Fruit fly (Drosophila melanogaster) whole organism, embryonic: ENCODE measurements around the gene mRpL35.
A peak's percentile ranks its signal among the peaks of the same experiment; 100 is the strongest.

Experiments
- Awh ChIP-seq: fragments of 200-800 bp; sonication (Bioruptor generic); IDR thresholded peaks from 2 replicates; pipeline ENCODE4, ENCODE4 v1.3.6; 2022; ENCODE audit warnings: missing biosample characterization, missing genetic modification characterization
- CG10366 ChIP-seq: fragments of 200-800 bp; sonication (Bioruptor generic); IDR thresholded peaks from 2 replicates; pipeline ENCODE4 v1.3.6; 2022; ENCODE audit warnings: missing biosample characterization, missing genetic modification characterization
- CG10979 ChIP-seq: fragments of 200-800 bp; sonication (Bioruptor generic); optimal IDR thresholded peaks from 2 replicates; lab custom pipeline; 2018; ENCODE audit warnings: missing biosample characterization, mild to moderate bottlenecking, missing genetic modification characterization, moderate library complexity
- CG11085 ChIP-seq: fragments of 200-800 bp; sonication (Bioruptor generic); IDR thresholded peaks from 2 replicates; pipeline ENCODE4 v1.3.6; 2022; ENCODE audit warnings: missing biosample characterization, missing genetic modification characterization
- CG11696 ChIP-seq: fragments of 200-800 bp; sonication (Bioruptor generic); IDR thresholded peaks from 2 replicates; pipeline ENCODE4 v1.3.6; 2022; ENCODE audit warnings: missing biosample characterization, missing genetic modification characterization
- CG12104 ChIP-seq: fragments of 200-800 bp; sonication (Bioruptor generic); optimal IDR thresholded peaks from 3 replicates; lab custom pipeline; 2016; ENCODE audit warnings: missing biosample characterization, missing genetic modification characterization
- CG12659 ChIP-seq: fragments of 200-800 bp; sonication (Bioruptor generic); optimal IDR thresholded peaks from 3 replicates; lab custom pipeline; 2017; ENCODE audit warnings: mild to moderate bottlenecking, missing biosample characterization, missing genetic modification reagents, missing genetic modification characterization
- CG12942 ChIP-seq: fragments of 200-800 bp; sonication (Bioruptor generic); optimal IDR thresholded peaks from 3 replicates; lab custom pipeline; 2016; ENCODE audit warnings: missing biosample characterization, missing genetic modification characterization
- CG14710 ChIP-seq: fragments of 200-800 bp; sonication (Bioruptor generic); optimal IDR thresholded peaks from 3 replicates; lab custom pipeline; 2019; ENCODE audit warnings: missing biosample characterization, mild to moderate bottlenecking, missing genetic modification characterization, moderate library complexity
- CG18011 ChIP-seq: fragments of 200-800 bp; sonication (Bioruptor generic); optimal IDR thresholded peaks from 2 replicates; lab custom pipeline; 2017; ENCODE audit warnings: missing biosample characterization, missing genetic modification characterization, mild to moderate bottlenecking, moderate library complexity, missing genotype
- CG30020 ChIP-seq: fragments of 200-800 bp; optimal IDR thresholded peaks from 2 replicates; lab custom pipeline; 2019; ENCODE audit warnings: missing biosample characterization, mild to moderate bottlenecking, missing genetic modification characterization, moderate library complexity
- CG31365 ChIP-seq: fragments of 200-800 bp; sonication (Bioruptor generic); optimal IDR thresholded peaks from 2 replicates; lab custom pipeline; 2018; ENCODE audit warnings: missing biosample characterization, mild to moderate bottlenecking, missing genetic modification characterization
- CG3407 ChIP-seq: fragments of 200-800 bp; sonication (Bioruptor generic); optimal IDR thresholded peaks from 2 replicates; lab custom pipeline; 2018; ENCODE audit warnings: missing biosample characterization, mild to moderate bottlenecking, missing genetic modification characterization
- CG3726 ChIP-seq: fragments of 200-800 bp; sonication (Bioruptor generic); IDR thresholded peaks from 3 replicates; pipeline ENCODE4, ENCODE4 v1.3.6; 2022; ENCODE audit warnings: missing biosample characterization, missing genetic modification characterization
- CG4328 ChIP-seq: fragments of 200-800 bp; sonication (Bioruptor generic); optimal IDR thresholded peaks from 3 replicates; lab custom pipeline; 2017; ENCODE audit warnings: missing biosample characterization, missing genetic modification reagents, missing genetic modification characterization
- CG6272 ChIP-seq: fragments of 200-800 bp; sonication (Bioruptor generic); IDR thresholded peaks from 2 replicates; pipeline ENCODE4 v1.3.6; 2022; ENCODE audit warnings: missing biosample characterization, missing genetic modification characterization
- CG6791 ChIP-seq: fragments of 200-800 bp; sonication (Bioruptor generic); IDR thresholded peaks from 3 replicates; pipeline ENCODE4 v1.3.6; 2022; ENCODE audit warnings: missing biosample characterization, missing genetic modification characterization; ENCODE audit not compliant: partially characterized antibody
- CG7928 ChIP-seq: fragments of 200-800 bp; sonication (Bioruptor generic); optimal IDR thresholded peaks from 2 replicates; lab custom pipeline; 2017; ENCODE audit warnings: missing biosample characterization, mild to moderate bottlenecking, missing genetic modification characterization
- D19B ChIP-seq: fragments of 200-800 bp; sonication (Bioruptor generic); optimal IDR thresholded peaks from 2 replicates; lab custom pipeline; 2017; ENCODE audit warnings: missing biosample characterization, mild to moderate bottlenecking, missing genetic modification characterization
- Doc2 ChIP-seq: fragments of 200-800 bp; sonication (Bioruptor generic); IDR thresholded peaks from 2 replicates; pipeline ENCODE4 v1.3.6; 2022; ENCODE audit warnings: missing biosample characterization, missing genetic modification characterization
- Dref ChIP-seq: fragments of 200-800 bp; sonication (Bioruptor generic); IDR thresholded peaks from 2 replicates; pipeline ENCODE4 v1.3.6; 2022; ENCODE audit warnings: missing biosample characterization, missing genetic modification characterization
- E2f2 ChIP-seq: fragments of 200-800 bp; sonication (Bioruptor generic); IDR thresholded peaks from 2 replicates; pipeline ENCODE4 v1.3.6; 2022; ENCODE audit warnings: missing biosample characterization, missing genetic modification characterization
- Eip74EF ChIP-seq, 2 experiments: fragments of 200-800 bp in 1 of 2; fragments of >200 bp in 1 of 2; sonication (Bioruptor generic) in 1 of 2; optimal IDR thresholded peaks; 2 replicates each; lab custom pipeline; 2017 to 2019; ENCODE audit warnings: missing biosample characterization in 2 of 2, missing genetic modification characterization in 2 of 2, mild to moderate bottlenecking in 1 of 2, moderate library complexity in 1 of 2
- Ets65A ChIP-seq: fragments of 200-800 bp; sonication (Bioruptor generic); peaks from one replicate; lab custom pipeline; 2016; ENCODE audit warnings: missing biosample characterization, missing genetic modification characterization
- Gsc ChIP-seq: fragments of 200-800 bp; sonication (Bioruptor generic); IDR thresholded peaks from 2 replicates; pipeline ENCODE4 v1.3.6; 2022; ENCODE audit warnings: missing biosample characterization, missing genetic modification characterization
- HLHmδ ChIP-seq: fragments of 200-800 bp; sonication (Bioruptor generic); optimal IDR thresholded peaks from 2 replicates; lab custom pipeline; 2018; ENCODE audit warnings: missing biosample characterization, mild to moderate bottlenecking, missing genetic modification characterization, moderate library complexity
- Hand ChIP-seq: fragments of 200-800 bp; sonication (Bioruptor generic); optimal IDR thresholded peaks from 2 replicates; lab custom pipeline; 2017; ENCODE audit warnings: mild to moderate bottlenecking, missing biosample characterization, missing genetic modification reagents, missing genetic modification characterization
- Max ChIP-seq: fragments of 200-800 bp; sonication (Bioruptor generic); optimal IDR thresholded peaks from 2 replicates; lab custom pipeline; 2016; ENCODE audit warnings: missing biosample characterization, mild to moderate bottlenecking, missing genetic modification characterization
- Nf-YB ChIP-seq: fragments of 200-800 bp; sonication (Bioruptor generic); optimal IDR thresholded peaks from 3 replicates; lab custom pipeline; 2019; ENCODE audit warnings: missing biosample characterization, mild to moderate bottlenecking, missing genetic modification characterization, moderate library complexity
- Poxn ChIP-seq: fragments of 200-800 bp; sonication (Bioruptor generic); IDR thresholded peaks from 2 replicates; pipeline ENCODE4 v1.3.6; 2022; ENCODE audit warnings: missing biosample characterization, missing genetic modification characterization
- Stat92E ChIP-seq, 3 experiments: fragments of >200 bp in 2 of 3; fragments of 200-800 bp in 1 of 3; sonication (Bioruptor generic) in 1 of 3; optimal IDR thresholded peaks; 2 replicates each; lab custom pipeline; 2017 to 2019; ENCODE audit warnings: missing biosample characterization in 3 of 3, missing genetic modification characterization in 3 of 3, mild to moderate bottlenecking in 1 of 3, moderate library complexity in 1 of 3
- Xbp1 ChIP-seq: fragments of 200-800 bp; sonication (Bioruptor generic); optimal IDR thresholded peaks from 3 replicates; lab custom pipeline; 2016; ENCODE audit warnings: missing biosample characterization, mild to moderate bottlenecking, missing genetic modification characterization
- cad ChIP-seq: fragments of >200 bp; optimal IDR thresholded peaks from 2 replicates; lab custom pipeline; 2017; ENCODE audit warnings: missing biosample characterization, missing genetic modification characterization
- cato ChIP-seq: fragments of 200-800 bp; sonication (Bioruptor generic); optimal IDR thresholded peaks from 2 replicates; lab custom pipeline; 2016; ENCODE audit warnings: missing biosample characterization, missing genetic modification characterization, borderline replicate concordance
- chif ChIP-seq, 2 experiments: fragments of 200-800 bp; sonication (Bioruptor generic); optimal IDR thresholded peaks; 3 replicates each; lab custom pipeline; 2016; ENCODE audit warnings: missing biosample characterization in 2 of 2, missing genetic modification characterization in 2 of 2
- chm ChIP-seq: fragments of 200-800 bp; sonication (Bioruptor generic); IDR thresholded peaks from 2 replicates; pipeline ENCODE4 v1.3.6; 2022; ENCODE audit warnings: missing biosample characterization, missing genetic modification characterization
- fd96Cb ChIP-seq: fragments of 200-800 bp; sonication (Bioruptor generic); optimal IDR thresholded peaks from 2 replicates; lab custom pipeline; 2018; ENCODE audit warnings: missing biosample characterization, mild to moderate bottlenecking, missing genetic modification characterization, moderate library complexity
- fu2 ChIP-seq: fragments of 200-800 bp; sonication (Bioruptor generic); optimal IDR thresholded peaks from 2 replicates; lab custom pipeline; 2016; ENCODE audit warnings: missing biosample characterization, missing genetic modification characterization
- gro ChIP-seq: fragments of 200-800 bp; sonication (Bioruptor generic); optimal IDR thresholded peaks from 2 replicates; lab custom pipeline; 2016; ENCODE audit warnings: missing biosample characterization, missing genetic modification characterization
- nerfin-2 ChIP-seq: fragments of 200-800 bp; sonication (Bioruptor generic); IDR thresholded peaks from 2 replicates; pipeline ENCODE4 v1.3.6; 2022; ENCODE audit warnings: missing biosample characterization, missing genetic modification characterization; ENCODE audit not compliant: partially characterized antibody
- onecut ChIP-seq: fragments of 200-800 bp; sonication (Bioruptor generic); IDR thresholded peaks from 2 replicates; pipeline ENCODE4 v1.3.6; 2022; ENCODE audit warnings: missing biosample characterization, missing genetic modification characterization
- p53 ChIP-seq: fragments of 200-800 bp; sonication (Bioruptor generic); optimal IDR thresholded peaks from 2 replicates; lab custom pipeline; 2016; ENCODE audit warnings: missing biosample characterization, missing genetic modification characterization
- pan ChIP-seq, 4 experiments: fragments of >200 bp in 3 of 4; fragments of 200-800 bp in 1 of 4; sonication (Bioruptor generic) in 1 of 4; optimal IDR thresholded peaks in 3 of 4; IDR thresholded peaks in 1 of 4; 2 replicates each; pipeline versions ENCODE4 v1.3.6 to Lab custom; 2017 to 2022; ENCODE audit warnings: missing biosample characterization in 2 of 4, missing genetic modification characterization in 2 of 4, mixed read lengths in 1 of 4
- repo ChIP-seq: fragments of 200-800 bp; sonication (Bioruptor generic); optimal IDR thresholded peaks from 2 replicates; lab custom pipeline; 2016; ENCODE audit warnings: missing biosample characterization, missing genetic modification characterization
- row ChIP-seq: fragments of 200-800 bp; sonication (Bioruptor generic); IDR thresholded peaks from 3 replicates; pipeline ENCODE4 v1.3.6; 2022; ENCODE audit warnings: missing biosample characterization, missing genetic modification characterization
- salm ChIP-seq: fragments of 200-800 bp; sonication (Bioruptor generic); optimal IDR thresholded peaks from 2 replicates; lab custom pipeline; 2018; ENCODE audit warnings: missing biosample characterization, mild to moderate bottlenecking, missing genetic modification characterization
- seq ChIP-seq: fragments of 200-800 bp; sonication (Bioruptor generic); IDR thresholded peaks from 2 replicates; pipeline ENCODE4 v1.3.6; 2022; ENCODE audit warnings: missing biosample characterization, missing genetic modification characterization
- wek ChIP-seq: fragments of 200-800 bp; sonication (Bioruptor generic); optimal IDR thresholded peaks from 3 replicates; lab custom pipeline; 2018; ENCODE audit warnings: missing biosample characterization, mild to moderate bottlenecking, missing genetic modification characterization, moderate library complexity
- z ChIP-seq: fragments of 200-800 bp; sonication (Bioruptor generic); IDR thresholded peaks from 3 replicates; pipeline ENCODE4 v1.3.6; 2022; ENCODE audit warnings: missing biosample characterization, missing genetic modification characterization

Gene mRpL35

DNA sequence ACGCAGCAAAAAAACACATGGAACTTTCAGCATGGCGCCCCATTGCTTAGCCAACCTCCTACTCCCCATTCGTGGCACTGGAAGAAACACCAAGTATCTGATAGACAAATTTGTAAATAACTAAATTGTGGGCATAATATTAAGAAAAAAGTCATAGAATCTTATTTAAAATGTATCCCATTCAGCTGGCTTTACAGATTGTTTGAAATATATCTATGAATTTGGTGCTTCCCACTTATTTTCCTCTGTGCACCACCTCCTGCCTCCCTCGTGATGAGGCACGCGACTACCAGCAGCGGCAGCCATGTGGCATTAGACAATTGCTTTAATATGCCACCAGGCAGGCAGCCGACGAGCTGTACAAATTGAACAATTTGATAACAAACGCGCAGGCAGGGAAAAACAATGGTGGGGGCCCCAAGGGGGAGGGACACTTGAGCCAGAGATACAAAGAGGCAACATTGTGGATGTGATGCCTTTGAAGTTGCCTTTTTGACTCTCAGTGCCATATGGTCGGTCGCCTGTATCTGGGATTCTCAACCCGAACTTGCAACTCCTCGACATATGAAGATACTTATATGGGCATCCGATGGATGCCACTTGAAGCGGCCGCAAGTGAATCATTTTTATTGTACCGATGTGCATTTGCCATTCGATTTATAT, 25.9 kb downstream of the mRpL35 start (continued):
- TF ChIP-seq CG12104 (GFP tag; lab: Kevin White, UChicago) (peak; percentile 59), Hand (peak; percentile 82), CG6272 (GFP tag; lab: Robert Waterston, UW) (peak; percentile 66), seq (peak; percentile 72), CG11696 (peak; percentile 50), z (GFP tag; lab: Robert Waterston, UW) (no peak), CG30020 (tag; lab: Kevin White, UChicago) (peak; percentile 22), CG12659 (GFP tag; lab: Kevin White, UChicago) (peak; percentile 81), fd96Cb (tag; lab: Kevin White, UChicago) (peak; percentile 83), chm (GFP tag; lab: Robert Waterston, UW) (peak; percentile 88), CG4328 (peak; percentile 40), cato (GFP tag; lab: Kevin White, UChicago) (peak; percentile 50), fu2 (GFP tag; lab: Kevin White, UChicago) (peak; percentile 43), Poxn (no peak), CG14710 (tag; lab: Kevin White, UChicago) (peak; percentile 62), CG6791 (GFP tag; lab: Robert Waterston, UW) (no peak), p53 (no peak), CG11085 (GFP tag; lab: Robert Waterston, UW) (no peak), salm (tag; lab: Kevin White, UChicago) (peak; percentile 72), CG12942 (peak; percentile 58), CG10979 (tag; lab: Kevin White, UChicago) (peak; percentile 79), pan (optimal IDR thresholded peaks at IDR 0.05; lab: Kevin White, UChicago) (no peak), pan (GFP tag; optimal IDR thresholded peaks at IDR 0.05 in 1 of 2, IDR thresholded peaks at IDR 0.05 in 1 of 2) (peak in 1 of 2 experiments; percentile 87), CG31365 (tag; lab: Kevin White, UChicago) (peak; percentile 49), wek (no peak), Max (GFP tag; lab: Kevin White, UChicago) (peak; percentile 37), Gsc (GFP tag; lab: Robert Waterston, UW) (no peak), E2f2 (peak; percentile 56), repo (GFP tag; lab: Kevin White, UChicago) (peak; percentile 45), Nf-YB (GFP tag; lab: Kevin White, UChicago) (peak; percentile 21), CG7928 (GFP tag; lab: Kevin White, UChicago) (peak; percentile 34), Eip74EF (GFP tag; optimal IDR thresholded peaks at IDR 0.05; lab: Kevin White, UChicago) (peak in 1 of 2 experiments; percentile 64), nerfin-2 (no peak), Ets65A (GFP tag; lab: Kevin White, UChicago) (peak; percentile 92), HLHmδ (peak; percentile 12), row (GFP tag; lab: Robert Waterston, UW) (peak; percentile 91), onecut (GFP tag; lab: Robert Waterston, UW) (peak; percentile 75), CG3407 (GFP tag; lab: Kevin White, UChicago) (peak; percentile 76), Stat92E (GFP tag; optimal IDR thresholded peaks at IDR 0.05; lab: Kevin White, UChicago) (no peak), CG10366 (GFP tag; lab: Robert Waterston, UW) (peak; percentile 84), Dref (no peak), CG18011 (GFP tag; lab: Kevin White, UChicago) (peak; percentile 51), Doc2 (GFP tag; lab: Robert Waterston, UW) (no peak), Xbp1 (GFP tag; lab: Kevin White, UChicago) (peak; percentile 82), gro (peak; percentile 82), D19B (peak; percentile 41), chif (GFP tag; optimal IDR thresholded peaks at IDR 0.05; lab: Kevin White, UChicago) (peak; percentile 78 to 80), Awh (GFP tag; lab: Robert Waterston, UW) (peak; percentile 74), CG3726 (0 out of 3 replicates have a peak, but pooled peaks have one; percentile 65), cad (GFP tag; lab: Kevin White, UChicago) (no peak)
